Fruit fly (Drosophila melanogaster) whole organism, prepupa: ENCODE measurements around the gene EMC2B.

Experiments
- CG10631 ChIP-seq: fragments of 200-800 bp; sonication (Bioruptor generic); optimal IDR thresholded peaks from 2 replicates; lab custom pipeline; 2016; ENCODE audit warnings: missing biosample characterization, missing genetic modification characterization
- CG10669 ChIP-seq: fragments of 200-800 bp; sonication (Bioruptor generic); optimal IDR thresholded peaks from 3 replicates; lab custom pipeline; 2018; ENCODE audit warnings: missing biosample characterization, mild to moderate bottlenecking, missing genetic modification characterization, moderate library complexity
- CG11762 ChIP-seq: fragments of 200-800 bp; sonication (Bioruptor generic); optimal IDR thresholded peaks from 3 replicates; lab custom pipeline; 2016; ENCODE audit warnings: missing biosample characterization, missing genetic modification characterization; ENCODE audit not compliant: insufficient read depth
- CG11902 ChIP-seq: fragments of 200-800 bp; sonication (Bioruptor generic); optimal IDR thresholded peaks from 3 replicates; lab custom pipeline; 2016; ENCODE audit warnings: missing biosample characterization, missing genetic modification characterization
- CG1621 ChIP-seq: fragments of 200-800 bp; sonication (Bioruptor generic); optimal IDR thresholded peaks from 3 replicates; lab custom pipeline; 2018; ENCODE audit warnings: missing biosample characterization, mild to moderate bottlenecking, missing genetic modification characterization
- CG31627 ChIP-seq: fragments of 200-800 bp; sonication (Bioruptor generic); optimal IDR thresholded peaks from 3 replicates; lab custom pipeline; 2016; ENCODE audit warnings: missing biosample characterization, missing genetic modification characterization
- CG32006 ChIP-seq: fragments of 200-800 bp; sonication (Bioruptor generic); optimal IDR thresholded peaks from 3 replicates; lab custom pipeline; 2017; ENCODE audit warnings: missing biosample characterization, mild to moderate bottlenecking, missing genetic modification characterization
- CG4318 ChIP-seq: fragments of 200-800 bp; sonication (Bioruptor generic); optimal IDR thresholded peaks from 3 replicates; lab custom pipeline; 2017; ENCODE audit warnings: missing biosample characterization, mild to moderate bottlenecking, missing genetic modification characterization
- CG6854 ChIP-seq: fragments of 200-800 bp; sonication (Bioruptor generic); optimal IDR thresholded peaks from 2 replicates; lab custom pipeline; 2017; ENCODE audit warnings: missing biosample characterization, mild to moderate bottlenecking, missing genetic modification characterization
- CG8319 ChIP-seq: fragments of 200-800 bp; sonication (Bioruptor generic); optimal IDR thresholded peaks from 3 replicates; lab custom pipeline; 2016; ENCODE audit warnings: missing biosample characterization, missing genetic modification characterization
- Eip75B ChIP-seq: fragments of 200-800 bp; sonication (Bioruptor generic); optimal IDR thresholded peaks from 3 replicates; lab custom pipeline; 2016; ENCODE audit warnings: missing biosample characterization, missing genetic modification characterization
- Eip78C ChIP-seq: fragments of 200-800 bp; sonication (Bioruptor generic); peaks from one replicate; lab custom pipeline; 2016; ENCODE audit warnings: missing biosample characterization, missing genetic modification characterization
- Eip93F ChIP-seq: fragments of 200-800 bp; sonication (Bioruptor generic); optimal IDR thresholded peaks from 2 replicates; lab custom pipeline; 2016; ENCODE audit warnings: missing biosample characterization, mild to moderate bottlenecking, missing genetic modification characterization
- Ets21C ChIP-seq: fragments of 200-800 bp; sonication (Bioruptor generic); optimal IDR thresholded peaks from 3 replicates; lab custom pipeline; 2016; ENCODE audit warnings: missing biosample characterization, missing genetic modification characterization
- Ets96B ChIP-seq: fragments of 200-800 bp; optimal IDR thresholded peaks from 2 replicates; lab custom pipeline; 2019; ENCODE audit warnings: missing biosample characterization, mild to moderate bottlenecking, missing genetic modification characterization, moderate library complexity
- Gug ChIP-seq: fragments of 200-800 bp; sonication (Bioruptor generic); IDR thresholded peaks from 2 replicates; pipeline ENCODE4 v1.3.6; 2022; ENCODE audit warnings: missing biosample characterization, missing genetic modification characterization
- Hr4 ChIP-seq: fragments of 200-800 bp; sonication (Bioruptor generic); optimal IDR thresholded peaks from 3 replicates; lab custom pipeline; 2016; ENCODE audit warnings: missing biosample characterization, missing genetic modification characterization
- Lpt ChIP-seq: fragments of 200-800 bp; sonication (Bioruptor generic); optimal IDR thresholded peaks from 3 replicates; lab custom pipeline; 2016; ENCODE audit warnings: missing biosample characterization, missing genetic modification characterization
- Met ChIP-seq: fragments of 200-800 bp; sonication (Bioruptor generic); optimal IDR thresholded peaks from 3 replicates; lab custom pipeline; 2016; ENCODE audit warnings: missing biosample characterization, missing genetic modification characterization
- Smox ChIP-seq: fragments of 200-800 bp; sonication (Bioruptor generic); optimal IDR thresholded peaks from 3 replicates; lab custom pipeline; 2016; ENCODE audit warnings: missing biosample characterization, missing genetic modification characterization
- dac ChIP-seq: fragments of 200-800 bp; sonication (Bioruptor generic); optimal IDR thresholded peaks from 2 replicates; lab custom pipeline; 2017; ENCODE audit warnings: missing biosample characterization, mild to moderate bottlenecking, missing genetic modification characterization
- dsx ChIP-seq: fragments of 200-800 bp; optimal IDR thresholded peaks from 3 replicates; lab custom pipeline; 2019; ENCODE audit warnings: missing biosample characterization, mild to moderate bottlenecking, missing genetic modification characterization, moderate library complexity; ENCODE audit not compliant: poor library complexity, severe bottlenecking
- eg ChIP-seq: fragments of 200-800 bp; sonication (Bioruptor generic); IDR thresholded peaks from 3 replicates; pipeline ENCODE4 v1.3.6; 2022; ENCODE audit warnings: missing biosample characterization, missing genetic modification characterization
- esn ChIP-seq: fragments of 200-800 bp; sonication (Bioruptor generic); optimal IDR thresholded peaks from 2 replicates; lab custom pipeline; 2016; ENCODE audit warnings: missing biosample characterization, mild to moderate bottlenecking, missing genetic modification characterization, moderate library complexity
- pdm3 ChIP-seq: fragments of 200-800 bp; sonication (Bioruptor generic); optimal IDR thresholded peaks from 3 replicates; lab custom pipeline; 2016; ENCODE audit warnings: missing biosample characterization, missing genetic modification characterization
- ss ChIP-seq, 2 experiments: fragments of 200-800 bp; sonication (Bioruptor generic); optimal IDR thresholded peaks; 2 replicates in 1 of 2; 3 replicates in 1 of 2; lab custom pipeline; 2017 to 2018; ENCODE audit warnings: mild to moderate bottlenecking in 2 of 2, missing biosample characterization in 2 of 2, missing genetic modification characterization in 2 of 2, moderate library complexity in 1 of 2
- svp ChIP-seq: fragments of 200-800 bp; sonication (Bioruptor generic); peaks from one replicate; lab custom pipeline; 2016; ENCODE audit warnings: missing biosample characterization, missing genetic modification characterization
- vri ChIP-seq: fragments of 200-800 bp; sonication (Bioruptor generic); optimal IDR thresholded peaks from 3 replicates; lab custom pipeline; 2016; ENCODE audit warnings: missing biosample characterization, mild to moderate bottlenecking, missing genetic modification characterization

Gene EMC2B

DNA sequence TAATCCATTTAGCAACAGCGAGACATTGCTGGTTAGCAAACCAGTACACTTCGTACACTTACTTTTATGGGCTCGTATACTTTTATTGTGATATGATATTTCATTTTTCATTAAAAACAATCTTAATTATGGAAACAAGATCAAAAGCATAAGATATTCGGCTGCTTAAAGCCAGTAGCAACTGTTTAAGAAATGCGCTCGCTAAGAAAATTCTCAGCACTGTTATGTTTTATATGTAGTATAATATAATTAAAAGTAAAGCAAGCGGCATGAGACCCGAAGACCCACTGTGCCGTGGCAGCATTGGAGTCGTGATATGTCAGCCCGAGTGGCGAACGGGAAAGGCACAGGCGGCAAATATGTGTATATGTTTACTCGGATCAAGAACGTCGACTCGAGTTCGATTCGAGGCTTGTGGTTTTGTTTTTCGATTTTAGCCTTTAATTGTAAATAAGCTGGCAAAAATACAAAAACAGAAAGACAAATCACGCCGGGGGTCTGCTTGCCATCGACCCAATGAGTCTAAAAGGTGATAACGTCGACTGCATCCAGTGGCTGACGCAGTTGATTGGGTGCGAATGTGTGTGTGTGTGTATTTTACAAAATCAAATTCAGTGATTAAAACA is 27.3 kb upstream of the EMC2B start (continued):
- TF ChIP-seq dsx (GFP tag; lab: Kevin White, UChicago) = peak; percentile 57
- no peak for TF ChIP-seq vri
- TF ChIP-seq Eip75B = no peak
- TF ChIP-seq pdm3 (GFP tag; lab: Kevin White, UChicago) = peak; percentile 16
- TF ChIP-seq dac (GFP tag; lab: Kevin White, UChicago) = no peak
- TF ChIP-seq CG11762 = no peak
- no peak for TF ChIP-seq Gug (GFP tag; lab: Robert Waterston, UW)
- no peak for TF ChIP-seq CG4318
- TF ChIP-seq CG32006 = no peak
- no peak for TF ChIP-seq Ets21C (GFP tag; lab: Kevin White, UChicago)
- no peak for TF ChIP-seq Eip93F (GFP tag; lab: Kevin White, UChicago)
- no peak for TF ChIP-seq eg
- TF ChIP-seq CG10631 (GFP tag; lab: Kevin White, UChicago) = peak; percentile 31
- no peak for TF ChIP-seq CG11902 (GFP tag; lab: Kevin White, UChicago)

DNA sequence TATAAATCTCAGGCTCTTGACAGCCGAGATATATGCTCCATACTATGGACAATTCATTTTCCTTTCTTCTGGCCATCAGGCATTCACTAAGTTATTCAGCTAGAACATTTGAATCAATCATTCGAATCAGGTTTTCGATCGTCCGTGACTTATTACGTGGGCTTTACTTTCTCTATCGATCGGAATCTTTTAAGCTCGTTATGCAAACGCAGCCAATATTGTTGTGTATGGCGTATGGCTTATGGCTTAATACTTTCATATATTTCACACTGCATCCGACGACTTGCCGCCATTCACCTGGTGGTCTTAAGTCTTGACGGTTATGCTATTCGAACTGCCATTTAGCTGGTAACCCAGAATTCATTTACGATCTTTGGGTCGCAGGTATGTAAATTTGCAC is 24.5 kb upstream of the EMC2B start:
- no peak for TF ChIP-seq esn (GFP tag; lab: Kevin White, UChicago)
- no peak for TF ChIP-seq Ets96B (tag; lab: Kevin White, UChicago)
- TF ChIP-seq CG1621 (tag; lab: Kevin White, UChicago) = no peak
- no peak for TF ChIP-seq Eip78C (GFP tag; lab: Kevin White, UChicago)
- no peak for TF ChIP-seq CG10669 (GFP tag; lab: Kevin White, UChicago)
- no peak for TF ChIP-seq Met (GFP tag; lab: Kevin White, UChicago)
- no peak for TF ChIP-seq CG31627 (GFP tag; lab: Kevin White, UChicago)
- TF ChIP-seq vri = no peak
- TF ChIP-seq Smox (GFP tag; lab: Kevin White, UChicago) = no peak
- TF ChIP-seq, all 60 proteins: peak for 0

DNA sequence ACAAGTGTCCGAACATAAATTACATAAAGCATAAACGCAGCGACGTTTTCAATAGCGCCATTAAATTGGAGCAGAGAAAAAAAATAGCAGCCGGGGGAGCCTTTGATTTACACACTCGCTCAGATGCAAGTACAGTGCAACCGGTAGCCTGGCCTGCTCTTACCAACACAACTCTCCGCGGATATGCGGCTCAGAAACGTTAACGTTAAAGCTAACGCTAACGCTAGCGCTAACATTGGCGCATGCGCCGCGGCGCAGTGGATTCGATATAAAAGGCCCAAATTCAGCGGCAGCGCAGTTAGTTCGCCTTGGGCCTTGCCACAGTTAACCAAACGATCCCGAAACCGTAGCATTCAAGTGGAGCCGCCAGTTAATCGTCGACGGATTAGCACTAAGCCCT is 22.6 kb upstream of the EMC2B start, which contains the start of gene Pxd:
Pxd (plus strand) TSS at position 301 of the 400 bp plus-strand sequence.
- TF ChIP-seq CG11902 (GFP tag; lab: Kevin White, UChicago) (no peak), ss (GFP tag; optimal IDR thresholded peaks at IDR 0.05; lab: Kevin White, UChicago) (no peak), Lpt (GFP tag; lab: Kevin White, UChicago) (no peak), CG8319 (GFP tag; lab: Kevin White, UChicago) (no peak), CG32006 (no peak)

DNA sequence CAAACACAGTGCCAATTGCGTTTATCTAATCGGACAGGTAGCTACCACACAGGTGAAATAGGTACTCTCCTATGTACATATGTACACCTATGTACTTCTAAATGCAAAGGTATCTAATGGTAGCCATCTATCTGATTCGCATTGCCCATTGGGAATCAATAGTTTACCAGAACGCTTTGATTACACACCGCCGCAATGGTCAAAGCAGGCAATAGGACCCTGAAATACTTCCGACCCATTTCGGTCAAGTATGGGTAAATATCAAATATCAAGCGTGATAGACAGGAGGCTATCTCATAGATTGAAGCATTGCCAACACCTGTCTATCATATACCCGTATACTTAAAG is 17.0 kb upstream of the EMC2B start:
- TF ChIP-seq CG10631 (GFP tag; lab: Kevin White, UChicago) (no peak), vri (peak; percentile 53), Hr4 (GFP tag; lab: Kevin White, UChicago) (no peak), Eip78C (GFP tag; lab: Kevin White, UChicago) (no peak)

DNA sequence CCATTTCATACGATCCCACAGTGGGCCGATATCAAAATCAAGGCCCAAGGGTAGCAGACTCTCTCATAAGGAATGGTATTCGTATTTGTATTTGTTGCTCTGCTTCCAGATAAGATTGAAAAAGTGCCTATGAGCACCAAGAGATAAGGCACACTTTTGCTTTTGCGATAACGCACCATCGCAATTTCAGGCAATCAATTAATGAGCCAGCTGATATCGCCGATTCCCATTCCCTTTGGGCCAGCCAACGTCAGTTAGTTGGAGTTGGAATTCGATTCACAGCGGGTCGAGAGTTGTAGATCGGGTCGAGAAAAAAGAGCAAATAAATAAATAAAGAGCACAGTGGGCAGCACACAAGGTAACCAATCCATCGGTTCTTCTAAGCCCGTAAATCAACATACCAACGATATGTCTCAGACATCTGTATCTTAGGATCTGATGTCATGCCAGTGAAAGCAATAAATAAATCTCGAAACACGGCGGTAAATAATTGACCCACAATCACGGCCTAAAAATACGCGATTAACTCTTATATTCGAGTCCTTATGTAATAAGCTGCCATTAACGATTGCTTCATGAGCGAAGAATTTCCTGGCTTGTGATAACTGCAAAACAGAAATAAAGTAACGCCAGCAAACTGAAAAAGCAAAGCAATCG is 16.5 kb upstream of the EMC2B start, which contains the start of gene CG8907:
CG8907 (plus strand) TSS at position 252 of the 657 bp plus-strand sequence.
- peak; percentile 93 for TF ChIP-seq vri
- TF ChIP-seq Eip78C (GFP tag; lab: Kevin White, UChicago) = peak; percentile 49
- TF ChIP-seq svp (GFP tag; lab: Kevin White, UChicago) = peak; percentile 94
- no peak for TF ChIP-seq CG31627 (GFP tag; lab: Kevin White, UChicago)

DNA sequence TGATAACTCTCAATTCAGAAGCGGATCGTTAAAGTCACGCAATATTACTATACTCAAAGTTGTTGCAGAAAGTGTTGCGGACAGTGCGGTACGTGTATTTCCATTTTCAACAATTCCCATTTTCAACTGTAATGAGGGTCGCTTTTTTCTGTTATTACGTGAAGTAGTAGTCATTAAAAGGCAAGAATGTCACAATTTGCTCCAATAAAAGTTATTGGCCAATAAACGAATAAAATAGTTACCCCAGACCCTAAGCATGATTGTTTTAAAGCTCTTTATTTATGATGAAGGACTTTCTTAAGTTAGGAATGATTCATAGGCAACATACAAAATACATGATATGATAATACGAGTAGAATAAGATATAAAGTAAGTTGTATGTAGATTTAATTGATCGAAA is 15.7 kb upstream of the EMC2B start:
- TF ChIP-seq Met (GFP tag; lab: Kevin White, UChicago) (no peak), vri (no peak), Eip93F (GFP tag; lab: Kevin White, UChicago) (no peak), CG6854 (GFP tag; lab: Kevin White, UChicago) (no peak)
